Fruit fly (Drosophila melanogaster): ENCODE measurements around the gene Ranbp21.
A peak's percentile ranks its signal among the peaks of the same experiment; 100 is the strongest.

Ranbp21 gene

DNA sequence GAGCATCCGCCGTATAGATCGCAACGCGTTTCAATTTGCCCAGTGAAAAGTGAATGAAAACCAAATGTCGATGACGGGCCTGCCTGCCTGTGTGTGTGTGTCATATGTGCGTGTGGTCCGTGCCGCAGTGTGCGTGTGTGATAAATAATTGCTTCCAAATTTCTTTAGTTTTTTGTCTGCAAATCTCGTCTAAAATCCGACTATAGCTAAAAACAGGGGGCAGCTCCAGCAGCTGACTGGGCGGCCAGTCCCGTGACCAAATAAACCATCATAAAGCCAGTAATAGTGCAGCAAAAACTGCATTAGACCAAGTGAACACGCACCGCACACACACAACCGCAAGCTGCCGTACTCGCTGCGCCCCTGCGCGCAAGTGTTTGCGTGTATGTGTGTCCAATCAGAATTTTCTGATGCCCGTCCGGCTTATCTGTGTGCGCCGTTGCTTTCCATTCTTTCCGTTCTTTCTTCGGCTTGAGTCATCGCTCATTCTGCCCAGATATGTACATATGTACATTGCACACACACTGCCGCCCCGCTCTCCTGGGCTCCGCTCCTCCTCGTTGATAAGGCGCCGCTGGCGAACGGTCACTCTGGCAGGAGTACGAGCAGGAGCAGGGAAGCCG lies 45.3 kb upstream of the Ranbp21 start:
- TF ChIP-seq Eip78C (GFP tag) (peak; percentile 60), eg (GFP tag; IDR thresholded peaks at IDR 0.05) (no peak; the same call in 2 of the 3 replicates), ss (GFP tag; optimal IDR thresholded peaks at IDR 0.05) (peak; percentile 30 to 55), CG6163 (GFP tag; IDR thresholded peaks at IDR 0.05) (0 out of 3 replicates have a peak, but pooled peaks have one; percentile 24), CG6854 (GFP tag; optimal IDR thresholded peaks at IDR 0.05) (peak; percentile 10), Met (GFP tag; optimal IDR thresholded peaks at IDR 0.05) (no peak), fd59A (GFP tag; optimal IDR thresholded peaks at IDR 0.05) (no peak), CG16779 (tag; optimal IDR thresholded peaks at IDR 0.05) (no peak), Eip93F (GFP tag; optimal IDR thresholded peaks at IDR 0.05) (no peak), Hr4 (GFP tag; optimal IDR thresholded peaks at IDR 0.05) (no peak), topi (GFP tag; optimal IDR thresholded peaks at IDR 0.05) (peak; percentile 31), Sox14 (GFP tag; optimal IDR thresholded peaks at IDR 0.05) (peak; percentile 48), CG1621 (tag; optimal IDR thresholded peaks at IDR 0.05) (peak; percentile 63), Hr39 (GFP tag; optimal IDR thresholded peaks at IDR 0.05) (no peak), esn (GFP tag; optimal IDR thresholded peaks at IDR 0.05) (peak; percentile 21), pdm3 (GFP tag; optimal IDR thresholded peaks at IDR 0.05) (no peak), CG8119 (GFP tag; IDR thresholded peaks at IDR 0.05) (no peak), CG11294 (GFP tag; IDR thresholded peaks at IDR 0.05) (no peak)

DNA sequence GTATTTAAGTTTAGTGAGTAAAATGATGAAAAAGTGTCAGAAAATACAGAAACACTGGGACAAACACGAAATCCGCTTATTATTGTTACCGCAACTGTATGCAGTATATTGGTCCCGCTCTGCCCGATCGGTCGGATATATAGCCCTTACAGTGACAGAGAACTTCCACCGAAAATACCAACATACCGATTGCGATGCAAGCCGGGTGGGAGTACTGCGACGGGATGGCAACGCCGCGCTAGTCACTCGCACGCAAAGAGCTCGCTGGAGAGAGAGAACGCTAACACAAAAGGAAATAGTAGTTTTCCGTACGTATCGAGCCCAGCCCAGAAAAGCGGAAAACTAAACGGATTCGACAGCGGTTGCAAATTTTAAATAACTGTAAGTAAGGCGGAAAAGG lies 44.8 kb upstream of the Ranbp21 start, which contains the start of gene Cdc42:
Gene Cdc42, plus strand, starts transcription at position 247 of the 400 bp plus-strand sequence.
- TF ChIP-seq CG6163 (GFP tag; IDR thresholded peaks at IDR 0.05) (0 out of 3 replicates have a peak, but pooled peaks have one; percentile 32), CG1621 (tag; optimal IDR thresholded peaks at IDR 0.05) (peak; percentile 35), OdsH (GFP tag; optimal IDR thresholded peaks at IDR 0.05) (no peak), dac (GFP tag; optimal IDR thresholded peaks at IDR 0.05) (no peak), Met (GFP tag; optimal IDR thresholded peaks at IDR 0.05) (no peak)

- TF ChIP-seq eg (GFP tag; IDR thresholded peaks at IDR 0.05) (peak; percentile 57; the same call in 2 of the 3 replicates), Eip75B (GFP tag; optimal IDR thresholded peaks at IDR 0.05) (no peak), CG1621 (tag; optimal IDR thresholded peaks at IDR 0.05) (no peak), CG4318 (GFP tag; optimal IDR thresholded peaks at IDR 0.05) (no peak), Gug (GFP tag; IDR thresholded peaks at IDR 0.05) (peak; percentile 38), CG8319 (GFP tag; optimal IDR thresholded peaks at IDR 0.05) (no peak), CG6276 (GFP tag; optimal IDR thresholded peaks at IDR 0.05) (no peak), fkh (GFP tag; optimal IDR thresholded peaks at IDR 0.05) (no peak), cyc (GFP tag; optimal IDR thresholded peaks at IDR 0.05) (peak; percentile 32), Eip78C (GFP tag) (peak; percentile 76), CG6792 (GFP tag; optimal IDR thresholded peaks at IDR 0.05) (peak; percentile 34), CG3919 (GFP tag; optimal IDR thresholded peaks at IDR 0.05) (no peak), Ets21C (GFP tag; optimal IDR thresholded peaks at IDR 0.05) (no peak), CG8119 (GFP tag; IDR thresholded peaks at IDR 0.05) (peak; percentile 35; the same call in 1 of the 3 replicates), CG31627 (GFP tag; optimal IDR thresholded peaks at IDR 0.05) (peak; percentile 45), CG9139 (GFP tag; optimal IDR thresholded peaks at IDR 0.05) (no peak), CG11294 (GFP tag; IDR thresholded peaks at IDR 0.05) (no peak), CG8632 (GFP tag; optimal IDR thresholded peaks at IDR 0.05) (peak; percentile 27), dac (GFP tag; optimal IDR thresholded peaks at IDR 0.05) (no peak), Met (GFP tag; optimal IDR thresholded peaks at IDR 0.05) (peak; percentile 29), topi (GFP tag; optimal IDR thresholded peaks at IDR 0.05) (peak; percentile 47), esn (GFP tag; optimal IDR thresholded peaks at IDR 0.05) (peak; percentile 28), Smox (GFP tag; optimal IDR thresholded peaks at IDR 0.05) (peak; percentile 44), Sox102F (GFP tag; optimal IDR thresholded peaks at IDR 0.05) (peak; percentile 30), vri (GFP tag; optimal IDR thresholded peaks at IDR 0.05) (no peak), Sox15 (GFP tag; optimal IDR thresholded peaks at IDR 0.05) (peak; percentile 19), CG15336 (GFP tag; IDR thresholded peaks at IDR 0.05) (peak; percentile 61), Sox14 (GFP tag; optimal IDR thresholded peaks at IDR 0.05) (peak; percentile 22), acj6 (GFP tag; optimal IDR thresholded peaks at IDR 0.05) (peak; percentile 37), pdm3 (GFP tag; optimal IDR thresholded peaks at IDR 0.05) (peak; percentile 56), achi (GFP tag; optimal IDR thresholded peaks at IDR 0.05) (peak; percentile 24), Hr38 (GFP tag; optimal IDR thresholded peaks at IDR 0.05) (no peak), CG32006 (GFP tag; optimal IDR thresholded peaks at IDR 0.05) (peak; percentile 43), CG34406 (GFP tag; optimal IDR thresholded peaks at IDR 0.05) (peak; percentile 49), OdsH (GFP tag; optimal IDR thresholded peaks at IDR 0.05) (peak; percentile 44), CG10631 (GFP tag; optimal IDR thresholded peaks at IDR 0.05) (peak; percentile 14), Hr39 (GFP tag; optimal IDR thresholded peaks at IDR 0.05) (peak; percentile 34)
Observed at dm6 chrX:19694792-19695558, 42.9 kb upstream of the Ranbp21 start, which contains the start of gene CG14229. Gene CG14229, minus strand, starts transcription at chrX:19695250.

Measured in whole organism, prepupa.